Worm (Caenorhabditis elegans) whole organism, early embryonic: Measurements from ENCODE around the gene ZK105.8.

ENCODE experiments used
- ama-1 ChIP-seq: fragments of 150-350 bp; optimal IDR thresholded peaks from 2 replicates; lab custom pipeline; 2014
- ceh-36 ChIP-seq: sonication (generic microtip); optimal IDR thresholded peaks from 2 replicates; lab custom pipeline; 2016; ENCODE audit warnings: missing genetic modification characterization, inconsistent platforms, missing compliant biosample characterization
- hmg-4 ChIP-seq: fragments of 200-800 bp; sonication (Bioruptor generic); optimal IDR thresholded peaks from 2 replicates; lab custom pipeline; 2018; ENCODE audit warnings: mild to moderate bottlenecking, missing genetic modification characterization, missing compliant biosample characterization
- pes-1 ChIP-seq: fragments of 200-800 bp; sonication (Bioruptor generic); IDR thresholded peaks from 2 replicates; pipeline ENCODE4 v1.3.6; 2022; ENCODE audit warnings: missing genetic modification reagents, missing genetic modification characterization, missing compliant biosample characterization
- scrt-1 ChIP-seq: fragments of 200-800 bp; sonication (Bioruptor generic); IDR thresholded peaks from 2 replicates; pipeline ENCODE4 v1.3.6; 2022; ENCODE audit warnings: missing genetic modification characterization, missing compliant biosample characterization
- sea-1 ChIP-seq: fragments of 200-800 bp; sonication (Bioruptor generic); conservative IDR thresholded peaks from 2 replicates; pipeline ENCODE4 v1.3.6; 2022; ENCODE audit warnings: missing genetic modification characterization, missing compliant biosample characterization
- tbx-11 ChIP-seq: fragments of 200-800 bp; sonication (Bioruptor generic); IDR thresholded peaks from 2 replicates; pipeline ENCODE4 v1.3.6; 2022; ENCODE audit warnings: missing genetic modification characterization, missing compliant biosample characterization

- TF ChIP-seq ama-1 (lab: Kevin White, UChicago): no peak
- no peak for TF ChIP-seq ceh-36
- TF ChIP-seq sea-1: no peak
- no peak for TF ChIP-seq pes-1 (GFP tag; lab: Robert Waterston, UW)
- TF ChIP-seq hmg-4 (GFP tag; lab: Kevin White, UChicago): no peak
- no peak for TF ChIP-seq scrt-1 (GFP tag; lab: Robert Waterston, UW)
- no peak for TF ChIP-seq tbx-11 (GFP tag; lab: Robert Waterston, UW)
Observed at ce11 chrV:7713691-7714090, 10.6 kb upstream of the ZK105.8 start, which contains the start of gene ZK105.1.
